Worm (Caenorhabditis elegans): Measurements from ENCODE around the gene F58G11.4.

ce11 chrV:13716531-13716930, 44.1 kb downstream of the F58G11.4 start, which contains the start of gene T01D3.6:
- no peak for TF ChIP-seq elt-1 (tag; optimal IDR thresholded peaks at IDR 0.05; ENCODE audit: borderline replicate concordance, insufficient read depth)
- no peak for TF ChIP-seq zip-8 (tag; optimal IDR thresholded peaks at IDR 0.05)
- TF ChIP-seq unc-62 (GFP tag; optimal IDR thresholded peaks at IDR 0.05) = no peak
- no peak for TF ChIP-seq unc-39 (tag; optimal IDR thresholded peaks at IDR 0.05)
- no peak for TF ChIP-seq hlh-1 (tag; optimal IDR thresholded peaks at IDR 0.05)
- no peak for TF ChIP-seq nhr-28 (tag; optimal IDR thresholded peaks at IDR 0.05)
- no peak for TF ChIP-seq ces-1 (GFP tag; optimal IDR thresholded peaks at IDR 0.05)
- no peak for TF ChIP-seq mab-5 (tag; optimal IDR thresholded peaks at IDR 0.05)
- TF ChIP-seq ceh-83 (GFP tag; optimal IDR thresholded peaks at IDR 0.05) = no peak

All from whole organism, mixed stage, embryonic.